Fruit fly (Drosophila melanogaster) whole organism, pupa: ENCODE results near the gene Ssl1.

Experiments
- CG10348 ChIP-seq: fragments of 200-800 bp; sonication (Bioruptor generic); IDR thresholded peaks from 2 replicates; pipeline ENCODE4 v1.3.6; 2022; ENCODE audit warnings: missing biosample characterization, missing genetic modification characterization
- CG12605 ChIP-seq: fragments of 200-800 bp; sonication (Bioruptor generic); IDR thresholded peaks from 2 replicates; pipeline ENCODE4 v1.3.6; 2022; ENCODE audit warnings: missing biosample characterization, missing genetic modification characterization
- CG13204 ChIP-seq: fragments of 200-800 bp; sonication (Bioruptor generic); optimal IDR thresholded peaks from 2 replicates; lab custom pipeline; 2018; ENCODE audit warnings: missing biosample characterization, mild to moderate bottlenecking, missing genetic modification characterization, moderate library complexity
- CG14655 ChIP-seq: fragments of 200-800 bp; sonication (Bioruptor generic); optimal IDR thresholded peaks from 3 replicates; lab custom pipeline; 2017; ENCODE audit warnings: mild to moderate bottlenecking, missing biosample characterization, missing genetic modification reagents, missing genetic modification characterization
- CG15710 ChIP-seq: fragments of 200-800 bp; sonication (Bioruptor generic); optimal IDR thresholded peaks from 2 replicates; lab custom pipeline; 2018; ENCODE audit warnings: missing biosample characterization, mild to moderate bottlenecking, missing genetic modification characterization, moderate library complexity
- CG17806 ChIP-seq: fragments of 200-800 bp; sonication (Bioruptor generic); optimal IDR thresholded peaks from 2 replicates; lab custom pipeline; 2018; ENCODE audit warnings: missing biosample characterization, mild to moderate bottlenecking, missing genetic modification characterization, moderate library complexity
- CG32121 ChIP-seq: fragments of 200-800 bp; sonication (Bioruptor generic); IDR thresholded peaks from 2 replicates; pipeline ENCODE4 v1.3.6; 2022; ENCODE audit warnings: missing biosample characterization, missing genetic modification characterization
- CG34367 ChIP-seq: fragments of 200-800 bp; sonication (Bioruptor generic); optimal IDR thresholded peaks from 2 replicates; lab custom pipeline; 2018; ENCODE audit warnings: missing biosample characterization, mild to moderate bottlenecking, missing genetic modification characterization
- CG4496 ChIP-seq: fragments of 200-800 bp; sonication (Bioruptor generic); IDR thresholded peaks from 3 replicates; pipeline ENCODE4 v1.3.6; 2022; ENCODE audit warnings: missing biosample characterization, missing genetic modification characterization
- CG8159 ChIP-seq: fragments of 200-800 bp; sonication (Bioruptor generic); optimal IDR thresholded peaks from 3 replicates; lab custom pipeline; 2018; ENCODE audit warnings: missing biosample characterization, mild to moderate bottlenecking, missing genetic modification characterization, moderate library complexity
- CG8301 ChIP-seq: fragments of 200-800 bp; sonication (Bioruptor generic); optimal IDR thresholded peaks from 2 replicates; lab custom pipeline; 2018; ENCODE audit warnings: missing biosample characterization, mild to moderate bottlenecking, missing genetic modification characterization
- CG9948 ChIP-seq: fragments of 200-800 bp; sonication (Bioruptor generic); optimal IDR thresholded peaks from 2 replicates; lab custom pipeline; 2018; ENCODE audit warnings: missing biosample characterization, mild to moderate bottlenecking, missing genetic modification characterization, moderate library complexity
- D1 ChIP-seq: fragments of 200-800 bp; sonication (Bioruptor generic); optimal IDR thresholded peaks from 2 replicates; lab custom pipeline; 2018; ENCODE audit warnings: missing biosample characterization, mild to moderate bottlenecking, missing genetic modification characterization, moderate library complexity
- EcR ChIP-seq: fragments of 200-800 bp; sonication (Bioruptor generic); optimal IDR thresholded peaks from 3 replicates; lab custom pipeline; 2019; ENCODE audit warnings: missing biosample characterization, missing genetic modification characterization, mild to moderate bottlenecking, moderate library complexity, missing genetic modification reagents
- Ets98B ChIP-seq: fragments of 200-800 bp; sonication (Bioruptor generic); IDR thresholded peaks from 2 replicates; pipeline ENCODE4 v1.3.6; 2022; ENCODE audit warnings: missing biosample characterization, missing genetic modification characterization
- Pif1A ChIP-seq: fragments of 200-800 bp; sonication (Bioruptor generic); optimal IDR thresholded peaks from 3 replicates; lab custom pipeline; 2016; ENCODE audit warnings: missing biosample characterization, missing genetic modification characterization
- Pif1B ChIP-seq: fragments of 200-800 bp; sonication (Bioruptor generic); optimal IDR thresholded peaks from 3 replicates; lab custom pipeline; 2016; ENCODE audit warnings: missing biosample characterization, missing genetic modification characterization
- Snoo ChIP-seq: fragments of 200-800 bp; sonication (Bioruptor generic); optimal IDR thresholded peaks from 3 replicates; lab custom pipeline; 2017; ENCODE audit warnings: missing biosample characterization, mild to moderate bottlenecking, missing genetic modification characterization, inconsistent platforms
- fd96Ca ChIP-seq: fragments of 200-800 bp; sonication (Bioruptor generic); IDR thresholded peaks from 3 replicates; pipeline ENCODE4 v1.3.6; 2022; ENCODE audit warnings: missing biosample characterization, missing genetic modification characterization
- gl ChIP-seq: fragments of 200-800 bp; sonication (Bioruptor generic); optimal IDR thresholded peaks from 2 replicates; lab custom pipeline; 2018; ENCODE audit warnings: missing biosample characterization, mild to moderate bottlenecking, missing genetic modification characterization
- rn ChIP-seq: fragments of 200-800 bp; sonication (Bioruptor generic); IDR thresholded peaks from 2 replicates; pipeline ENCODE4 v1.3.6; 2022; ENCODE audit warnings: missing biosample characterization, missing genetic modification characterization

Ssl1 gene

DNA sequence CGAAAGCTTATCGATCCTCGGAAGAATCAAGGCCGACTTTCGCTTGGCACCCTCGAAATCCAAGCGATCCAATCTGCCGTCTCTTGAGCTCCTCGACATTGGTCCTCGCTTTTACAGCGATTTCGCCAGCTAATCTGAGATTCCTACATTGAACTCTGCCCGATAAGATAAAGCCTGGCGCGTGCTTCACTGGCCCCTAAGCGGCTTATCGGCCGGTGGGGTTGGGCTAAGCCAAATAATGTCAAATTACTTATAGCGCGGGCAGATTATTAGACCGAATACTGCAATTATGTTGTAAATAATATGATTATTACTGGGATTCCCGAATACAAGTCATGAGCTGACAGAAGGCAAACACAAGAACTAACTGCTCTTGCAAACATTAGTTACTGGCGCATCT is 11.1 kb downstream of the Ssl1 start:
- TF ChIP-seq rn (GFP tag; lab: Robert Waterston, UW) (no peak), CG34367 (no peak), gl (no peak), D1 (no peak), CG8159 (no peak), CG17806 (tag; lab: Kevin White, UChicago) (no peak), Snoo (tag; lab: Kevin White, UChicago) (no peak), Ets98B (GFP tag; lab: Robert Waterston, UW) (no peak), CG8301 (no peak), CG4496 (GFP tag; lab: Robert Waterston, UW) (no peak), CG9948 (tag; lab: Kevin White, UChicago) (no peak), CG13204 (GFP tag; lab: Kevin White, UChicago) (no peak), Pif1B (GFP tag; lab: Kevin White, UChicago) (no peak), Pif1A (GFP tag; lab: Kevin White, UChicago) (no peak), fd96Ca (GFP tag; lab: Robert Waterston, UW) (no peak)
- TF ChIP-seq, all 21 proteins: peak for 0

DNA sequence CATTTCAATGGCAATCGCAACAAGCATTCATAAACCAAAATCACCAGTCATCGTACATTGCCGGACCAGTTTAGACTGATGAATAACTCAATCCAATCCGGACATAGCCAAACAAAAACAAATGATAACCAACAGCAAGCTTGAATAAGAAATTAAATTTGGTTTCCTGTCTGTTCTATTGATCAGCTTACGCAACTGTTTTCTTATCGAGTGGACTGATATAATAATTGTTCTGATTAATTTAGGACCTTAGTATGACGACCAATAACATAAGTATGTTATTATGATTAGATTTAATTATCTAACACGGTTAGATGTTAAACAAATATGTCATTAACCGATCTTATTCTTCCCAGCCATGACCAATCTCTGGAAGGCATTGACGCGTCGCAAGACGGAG is 12.1 kb downstream of the Ssl1 start:
- TF ChIP-seq rn (GFP tag; lab: Robert Waterston, UW) (no peak), CG8301 (no peak), CG4496 (GFP tag; lab: Robert Waterston, UW) (no peak), Snoo (tag; lab: Kevin White, UChicago) (no peak), CG34367 (no peak), D1 (no peak), fd96Ca (GFP tag; lab: Robert Waterston, UW) (no peak), Ets98B (GFP tag; lab: Robert Waterston, UW) (no peak), CG10348 (GFP tag; lab: Robert Waterston, UW) (no peak), CG9948 (tag; lab: Kevin White, UChicago) (no peak), CG13204 (GFP tag; lab: Kevin White, UChicago) (no peak), CG8159 (no peak), EcR (no peak), Pif1B (GFP tag; lab: Kevin White, UChicago) (no peak)

DNA sequence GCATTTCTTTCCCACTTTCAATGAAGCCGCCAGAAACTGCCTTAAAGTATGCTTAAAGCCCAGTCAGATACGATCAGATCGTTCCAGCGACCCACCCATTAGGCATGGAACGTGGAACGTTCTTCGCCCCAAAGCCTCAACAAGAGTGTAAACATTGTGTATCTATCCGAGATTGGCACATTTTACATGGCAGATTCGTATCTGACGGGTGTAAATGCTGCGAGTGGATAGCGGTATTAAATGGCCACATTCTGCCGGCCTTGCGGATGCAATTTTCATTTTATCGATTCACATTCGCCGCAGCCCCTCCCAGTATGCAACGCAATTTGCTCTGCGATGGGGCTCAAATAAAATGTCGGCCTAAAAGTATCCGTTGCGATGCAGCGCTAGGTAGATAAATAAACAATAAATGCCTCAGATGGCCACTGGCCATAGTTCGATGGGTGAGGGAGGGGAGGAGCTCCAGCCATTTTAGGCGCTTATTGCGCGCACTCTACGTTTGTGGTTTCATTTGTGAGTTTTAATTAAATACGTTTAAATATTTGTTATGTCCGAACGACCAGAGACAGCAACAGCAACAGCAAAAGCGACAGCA is 15.9 kb downstream of the Ssl1 start:
- TF ChIP-seq D1 (peak; percentile 15), CG34367 (no peak), CG12605 (GFP tag; lab: Robert Waterston, UW) (no peak)

DNA sequence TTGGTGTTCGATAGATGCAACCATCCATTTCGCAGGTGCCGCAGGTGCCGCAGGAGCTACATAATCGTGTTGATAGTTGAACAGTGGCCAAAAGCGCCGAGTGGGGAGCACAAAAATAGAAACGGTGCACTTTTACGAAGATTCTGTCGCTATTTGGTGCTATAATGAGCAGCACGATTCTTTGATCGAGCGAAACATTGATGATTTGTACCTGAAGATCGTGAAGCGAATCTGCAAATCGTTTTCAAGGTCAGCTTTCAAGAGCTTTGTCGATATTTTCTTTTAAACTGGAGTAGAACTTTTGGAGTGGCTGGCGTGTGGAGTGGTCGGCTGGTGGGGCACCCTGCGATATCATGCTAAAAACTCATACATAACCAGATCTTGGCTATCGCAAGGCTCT is 19.6 kb downstream of the Ssl1 start, which contains the start of gene CG11131:
Gene CG11131, plus strand, starts transcription at position 301 of the 400 bp plus-strand sequence.
- TF ChIP-seq rn (GFP tag; lab: Robert Waterston, UW) (no peak), Snoo (tag; lab: Kevin White, UChicago) (no peak), CG9948 (tag; lab: Kevin White, UChicago) (no peak), Pif1A (GFP tag; lab: Kevin White, UChicago) (no peak), EcR (no peak), CG15710 (no peak), CG13204 (GFP tag; lab: Kevin White, UChicago) (no peak), CG12605 (GFP tag; lab: Robert Waterston, UW) (no peak), CG34367 (no peak), CG4496 (GFP tag; lab: Robert Waterston, UW) (no peak), CG10348 (GFP tag; lab: Robert Waterston, UW) (no peak), CG8301 (no peak)

DNA sequence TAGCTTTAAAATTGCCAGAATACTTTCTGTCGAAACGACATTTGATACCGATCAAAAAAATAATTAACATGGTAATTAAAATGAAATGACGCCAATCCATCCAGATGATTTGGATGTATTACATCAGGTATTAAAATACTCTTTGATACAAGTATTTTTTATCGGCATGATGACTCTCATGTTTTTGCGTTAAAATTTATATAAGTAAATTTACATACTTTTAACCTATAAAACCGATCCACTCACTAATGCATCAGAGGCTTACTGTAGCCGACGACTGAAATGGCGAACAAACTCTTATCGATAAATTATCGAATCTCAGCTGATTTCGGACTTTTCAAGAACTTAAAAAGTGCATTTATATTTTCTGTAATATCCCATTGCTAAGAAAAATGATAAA is 22.7 kb downstream of the Ssl1 start, which contains the start of gene BoYb:
Gene BoYb, plus strand, starts transcription at position 301 of the 400 bp plus-strand sequence.
- TF ChIP-seq CG10348 (GFP tag; lab: Robert Waterston, UW) = no peak
- no peak for TF ChIP-seq CG9948 (tag; lab: Kevin White, UChicago)
- no peak for TF ChIP-seq CG34367
- no peak for TF ChIP-seq rn (GFP tag; lab: Robert Waterston, UW)
- TF ChIP-seq D1 = no peak
- no peak for TF ChIP-seq CG15710
- TF ChIP-seq CG8301 = no peak

DNA sequence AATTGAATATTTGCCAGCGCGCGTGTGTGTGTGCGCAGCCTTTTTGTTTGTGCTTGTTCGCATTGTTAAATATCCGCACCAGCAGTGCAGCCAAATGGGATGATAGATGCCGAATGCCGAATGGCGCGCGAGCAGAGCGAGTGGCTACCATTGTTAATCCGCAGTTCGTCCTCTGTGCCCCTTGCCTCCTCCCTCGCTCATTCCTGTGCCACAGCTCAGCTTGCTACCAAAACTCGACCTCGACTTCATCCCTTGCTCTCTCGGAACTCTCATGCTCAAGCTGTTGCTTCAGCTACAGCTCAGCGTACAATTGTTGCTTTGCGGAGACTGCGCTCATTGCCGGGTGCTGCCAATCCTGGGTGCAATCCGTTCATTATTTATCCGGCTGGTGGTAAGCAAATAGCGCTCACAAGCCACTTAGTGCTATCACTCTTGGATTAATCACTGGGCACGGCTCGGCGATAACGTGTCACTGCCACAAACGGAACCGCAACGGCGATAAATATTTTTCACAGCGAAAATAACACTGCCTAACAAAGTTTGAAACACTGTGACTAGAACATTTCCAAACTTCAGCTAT is 30.5 kb downstream of the Ssl1 start:
- TF ChIP-seq CG4496 (GFP tag; lab: Robert Waterston, UW) = 0 out of 3 replicates have a peak, but pooled peaks have one; percentile 11
- no peak for TF ChIP-seq CG32121 (GFP tag; lab: Robert Waterston, UW)

DNA sequence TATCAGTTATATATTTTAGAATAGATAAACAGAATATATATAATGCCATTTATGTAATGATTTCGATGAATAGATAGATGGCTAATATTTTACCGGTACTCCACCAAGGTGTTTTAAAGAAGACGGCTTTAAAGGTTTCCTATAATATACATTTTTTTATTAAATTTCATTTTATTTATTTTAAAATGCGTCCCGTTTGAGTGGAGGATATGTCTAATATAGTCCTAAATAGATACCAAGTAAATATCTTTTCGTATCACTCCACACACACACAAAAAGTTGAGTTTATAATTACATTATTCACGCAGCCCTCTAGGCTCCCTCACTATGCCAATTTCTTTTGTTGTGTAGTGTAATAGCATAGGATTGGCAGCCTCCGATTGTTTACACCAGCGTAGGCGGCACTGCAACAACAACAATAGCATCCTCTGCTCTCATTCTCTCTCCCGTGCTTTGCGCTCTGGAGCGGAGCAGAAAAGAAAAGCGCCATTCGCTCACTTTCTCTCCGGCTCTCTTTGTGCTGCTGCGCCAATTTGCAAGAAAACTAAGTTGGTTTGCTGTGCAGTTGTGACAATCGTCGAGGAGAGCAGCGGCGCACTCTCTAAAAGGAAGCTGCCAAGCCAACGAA is 31.1 kb downstream of the Ssl1 start, which contains the start of gene CG12768:
Gene CG12768, plus strand, starts transcription at position 578 of the 628 bp plus-strand sequence.
- TF ChIP-seq fd96Ca (GFP tag; lab: Robert Waterston, UW) (no peak), CG34367 (peak; percentile 24), CG15710 (peak; percentile 69), Pif1B (GFP tag; lab: Kevin White, UChicago) (no peak), CG12605 (GFP tag; lab: Robert Waterston, UW) (no peak), Pif1A (GFP tag; lab: Kevin White, UChicago) (no peak), CG8301 (peak; percentile 42), CG17806 (tag; lab: Kevin White, UChicago) (peak; percentile 40), CG9948 (tag; lab: Kevin White, UChicago) (peak; percentile 64), CG4496 (GFP tag; lab: Robert Waterston, UW) (peak; percentile 66), gl (no peak), CG14655 (GFP tag; lab: Kevin White, UChicago) (peak; percentile 81), rn (GFP tag; lab: Robert Waterston, UW) (no peak), Ets98B (GFP tag; lab: Robert Waterston, UW) (no peak), CG32121 (GFP tag; lab: Robert Waterston, UW) (no peak), CG8159 (peak; percentile 79), CG13204 (GFP tag; lab: Kevin White, UChicago) (no peak), D1 (no peak), EcR (no peak), Snoo (tag; lab: Kevin White, UChicago) (peak; percentile 45), CG10348 (GFP tag; lab: Robert Waterston, UW) (no peak)
- TF ChIP-seq, all 21 proteins: peak for 9
